Fruit fly (Drosophila melanogaster) whole organism, embryonic: Measurements from ENCODE around the gene SecCl.

Experiments used
- CG10543 ChIP-seq: fragments of 200-800 bp; sonication (Bioruptor generic); optimal IDR thresholded peaks from 3 replicates; lab custom pipeline; 2017; ENCODE audit warnings: missing biosample characterization, mild to moderate bottlenecking, missing genetic modification characterization, moderate library complexity
- CG11695 ChIP-seq: fragments of 200-800 bp; sonication (Bioruptor generic); IDR thresholded peaks from 3 replicates; pipeline ENCODE4 v1.3.6; 2022; ENCODE audit warnings: missing biosample characterization, missing genetic modification characterization
- CG12155 ChIP-seq: fragments of 200-800 bp; sonication (Bioruptor generic); optimal IDR thresholded peaks from 3 replicates; lab custom pipeline; 2016; ENCODE audit warnings: missing biosample characterization, missing genetic modification characterization
- CG12391 ChIP-seq: fragments of 200-800 bp; sonication (Bioruptor generic); optimal IDR thresholded peaks from 3 replicates; lab custom pipeline; 2018; ENCODE audit warnings: missing biosample characterization, mild to moderate bottlenecking, missing genetic modification characterization, moderate library complexity
- CG13296 ChIP-seq: fragments of 200-800 bp; sonication (Bioruptor generic); optimal IDR thresholded peaks from 3 replicates; lab custom pipeline; 2018; ENCODE audit warnings: missing biosample characterization, mild to moderate bottlenecking, missing genetic modification characterization
- CG15479 ChIP-seq: fragments of 200-800 bp; sonication (Bioruptor generic); optimal IDR thresholded peaks from 3 replicates; lab custom pipeline; 2019; ENCODE audit warnings: missing biosample characterization, mild to moderate bottlenecking, missing genetic modification characterization, moderate library complexity
- CG17186 ChIP-seq: fragments of 200-800 bp; sonication (Bioruptor generic); optimal IDR thresholded peaks from 3 replicates; lab custom pipeline; 2017; ENCODE audit warnings: missing biosample characterization, missing genetic modification reagents, missing genetic modification characterization
- CG17612 ChIP-seq: fragments of 200-800 bp; sonication (Bioruptor generic); IDR thresholded peaks from 2 replicates; pipeline ENCODE4 v1.3.6; 2022; ENCODE audit warnings: missing biosample characterization, missing genetic modification characterization
- CG1832 ChIP-seq: fragments of 200-800 bp; sonication (Bioruptor generic); optimal IDR thresholded peaks from 2 replicates; lab custom pipeline; 2017; ENCODE audit warnings: missing biosample characterization, mild to moderate bottlenecking, missing genetic modification characterization, inconsistent platforms
- CG18476 ChIP-seq: fragments of 200-800 bp; sonication (Bioruptor generic); optimal IDR thresholded peaks from 2 replicates; lab custom pipeline; 2016; ENCODE audit warnings: missing biosample characterization, mild to moderate bottlenecking, missing genetic modification characterization
- CG2129 ChIP-seq: fragments of 200-800 bp; sonication (Bioruptor generic); IDR thresholded peaks from 2 replicates; pipeline ENCODE4 v1.3.6; 2022; ENCODE audit warnings: missing biosample characterization, missing genetic modification characterization; ENCODE audit not compliant: partially characterized antibody
- CG31224 ChIP-seq: fragments of 200-800 bp; sonication (Bioruptor generic); IDR thresholded peaks from 2 replicates; pipeline ENCODE4 v1.3.6; 2022; ENCODE audit warnings: missing biosample characterization, missing genetic modification characterization
- CG31388 ChIP-seq: fragments of 200-800 bp; sonication (Bioruptor generic); optimal IDR thresholded peaks from 2 replicates; lab custom pipeline; 2016; ENCODE audit warnings: missing biosample characterization, missing genetic modification characterization
- CG4282 ChIP-seq: fragments of 200-800 bp; sonication (Bioruptor generic); optimal IDR thresholded peaks from 2 replicates; lab custom pipeline; 2016; ENCODE audit warnings: missing biosample characterization, missing genetic modification characterization
- CG4360 ChIP-seq: fragments of 200-800 bp; sonication (Bioruptor generic); IDR thresholded peaks from 2 replicates; pipeline ENCODE4 v1.3.6; 2022; ENCODE audit warnings: missing biosample characterization, missing genetic modification characterization
- CG7271 ChIP-seq: fragments of 200-800 bp; sonication (Bioruptor generic); optimal IDR thresholded peaks from 2 replicates; lab custom pipeline; 2018; ENCODE audit warnings: missing biosample characterization, mild to moderate bottlenecking, missing genetic modification characterization, moderate library complexity
- CG7372 ChIP-seq: fragments of 200-800 bp; sonication (Bioruptor generic); IDR thresholded peaks from 2 replicates; pipeline ENCODE4 v1.3.6; 2022; ENCODE audit warnings: missing biosample characterization, missing genetic modification characterization
- CG8281 ChIP-seq: fragments of 200-800 bp; sonication (Bioruptor generic); optimal IDR thresholded peaks from 2 replicates; lab custom pipeline; 2018; ENCODE audit warnings: missing biosample characterization, mild to moderate bottlenecking, missing genetic modification characterization, moderate library complexity
- CG9797 ChIP-seq: fragments of 200-800 bp; sonication (Bioruptor generic); optimal IDR thresholded peaks from 3 replicates; lab custom pipeline; 2018; ENCODE audit warnings: missing biosample characterization, mild to moderate bottlenecking, missing genetic modification characterization
- CTCF ChIP-seq: fragments of 200-800 bp; sonication (Bioruptor generic); optimal IDR thresholded peaks from 2 replicates; lab custom pipeline; 2017; ENCODE audit warnings: missing biosample characterization, mild to moderate bottlenecking, missing genetic modification characterization, moderate library complexity
- CkIIα-i1 ChIP-seq: fragments of 200-800 bp; sonication (Bioruptor generic); IDR thresholded peaks from 2 replicates; pipeline ENCODE4 v1.3.6; 2022; ENCODE audit warnings: missing biosample characterization, missing genetic modification characterization
- Dp ChIP-seq: fragments of 200-800 bp; sonication (Bioruptor generic); optimal IDR thresholded peaks from 2 replicates; lab custom pipeline; 2018; ENCODE audit warnings: missing biosample characterization, mild to moderate bottlenecking, missing genetic modification characterization, moderate library complexity
- Drgx ChIP-seq: fragments of 200-800 bp; sonication (Bioruptor generic); IDR thresholded peaks from 2 replicates; pipeline ENCODE4 v1.3.6; 2022; ENCODE audit warnings: missing biosample characterization, missing genetic modification characterization
- Jarid2 ChIP-seq: fragments of 200-800 bp; sonication (Bioruptor generic); optimal IDR thresholded peaks from 3 replicates; lab custom pipeline; 2017; ENCODE audit warnings: mild to moderate bottlenecking, missing biosample characterization, missing genetic modification reagents, missing genetic modification characterization
- MTF-1 ChIP-seq: fragments of 200-800 bp; sonication (Bioruptor generic); optimal IDR thresholded peaks from 2 replicates; lab custom pipeline; 2018; ENCODE audit warnings: missing biosample characterization, mild to moderate bottlenecking, missing genetic modification characterization, borderline replicate concordance
- Mes4 ChIP-seq: fragments of 200-800 bp; sonication (Bioruptor generic); optimal IDR thresholded peaks from 2 replicates; lab custom pipeline; 2016; ENCODE audit warnings: missing biosample characterization, missing genetic modification characterization
- Oli ChIP-seq: fragments of 200-800 bp; sonication (Bioruptor generic); optimal IDR thresholded peaks from 2 replicates; lab custom pipeline; 2018; ENCODE audit warnings: missing biosample characterization, mild to moderate bottlenecking, missing genetic modification characterization, moderate library complexity
- Taf1 ChIP-seq: fragments of 200-800 bp; sonication (Bioruptor generic); IDR thresholded peaks from 2 replicates; pipeline ENCODE4 v1.3.6; 2022; ENCODE audit warnings: missing biosample characterization, missing genetic modification characterization
- Tbp ChIP-seq: fragments of >200 bp; optimal IDR thresholded peaks from 2 replicates; lab custom pipeline; 2018; ENCODE audit warnings: missing biosample characterization, missing genetic modification characterization
- Trl ChIP-seq, 3 experiments: fragments of >200 bp in 2 of 3; fragments of 200-800 bp in 1 of 3; sonication (Bioruptor generic) in 1 of 3; optimal IDR thresholded peaks; 2 replicates in 1 of 3; 3 replicates in 2 of 3; lab custom pipeline; 2016 to 2017; ENCODE audit warnings: missing biosample characterization in 1 of 3, missing genetic modification characterization in 1 of 3
- Vsx1 ChIP-seq: fragments of 200-800 bp; sonication (Bioruptor generic); optimal IDR thresholded peaks from 2 replicates; lab custom pipeline; 2017; ENCODE audit warnings: missing biosample characterization, mild to moderate bottlenecking, missing genetic modification characterization, missing genetic modification reagents
- ac ChIP-seq: fragments of 200-800 bp; sonication (Bioruptor generic); optimal IDR thresholded peaks from 3 replicates; lab custom pipeline; 2017; ENCODE audit warnings: missing biosample characterization, mild to moderate bottlenecking, missing genetic modification characterization
- ara ChIP-seq: fragments of 200-800 bp; sonication (Bioruptor generic); IDR thresholded peaks from 2 replicates; pipeline ENCODE4 v1.3.6; 2022; ENCODE audit warnings: missing biosample characterization, missing genetic modification characterization
- bowl ChIP-seq: fragments of 200-800 bp; sonication (Bioruptor generic); IDR thresholded peaks from 2 replicates; pipeline ENCODE4 v1.3.6; 2022; ENCODE audit warnings: missing biosample characterization, missing genetic modification characterization
- bsh ChIP-seq, 2 experiments: fragments of 200-800 bp; sonication (Bioruptor generic); optimal IDR thresholded peaks; 2 replicates each; lab custom pipeline; 2017 to 2018; ENCODE audit warnings: mild to moderate bottlenecking in 2 of 2, missing biosample characterization in 2 of 2, missing genetic modification characterization in 2 of 2, moderate library complexity in 1 of 2
- cg ChIP-seq: fragments of 200-800 bp; sonication (Bioruptor generic); optimal IDR thresholded peaks from 3 replicates; lab custom pipeline; 2019; ENCODE audit warnings: missing biosample characterization, mild to moderate bottlenecking, missing genetic modification characterization, moderate library complexity
- emc ChIP-seq: fragments of 200-800 bp; sonication (Bioruptor generic); optimal IDR thresholded peaks from 2 replicates; lab custom pipeline; 2016; ENCODE audit warnings: missing biosample characterization, missing genetic modification characterization
- ham ChIP-seq: fragments of 200-800 bp; sonication (Bioruptor generic); IDR thresholded peaks from 2 replicates; pipeline ENCODE4 v1.3.6; 2022; ENCODE audit warnings: missing biosample characterization, missing genetic modification characterization
- nom ChIP-seq: fragments of 200-800 bp; sonication (Bioruptor generic); optimal IDR thresholded peaks from 2 replicates; lab custom pipeline; 2017; ENCODE audit warnings: missing biosample characterization, missing genetic modification characterization, mild to moderate bottlenecking, moderate library complexity, missing genetic modification reagents
- p53 ChIP-seq: fragments of 200-800 bp; sonication (Bioruptor generic); optimal IDR thresholded peaks from 2 replicates; lab custom pipeline; 2016; ENCODE audit warnings: missing biosample characterization, missing genetic modification characterization
- pfk ChIP-seq: fragments of 200-800 bp; sonication (Bioruptor generic); optimal IDR thresholded peaks from 2 replicates; lab custom pipeline; 2018; ENCODE audit warnings: missing biosample characterization, mild to moderate bottlenecking, missing genetic modification characterization, moderate library complexity
- psq ChIP-seq: fragments of 200-800 bp; sonication (Bioruptor generic); optimal IDR thresholded peaks from 2 replicates; lab custom pipeline; 2017; ENCODE audit warnings: missing biosample characterization, missing genetic modification characterization
- sens ChIP-seq: fragments of 200-800 bp; sonication (Bioruptor generic); peaks from one replicate; lab custom pipeline; 2016; ENCODE audit warnings: missing biosample characterization, missing genetic modification characterization
- slbo ChIP-seq: fragments of 200-800 bp; sonication (Bioruptor generic); IDR thresholded peaks from 2 replicates; pipeline ENCODE4 v1.3.6; 2022; ENCODE audit warnings: missing biosample characterization, missing genetic modification characterization
- unpg ChIP-seq: fragments of 200-800 bp; sonication (Bioruptor generic); optimal IDR thresholded peaks from 3 replicates; lab custom pipeline; 2018; ENCODE audit warnings: missing biosample characterization, mild to moderate bottlenecking, missing genetic modification characterization, moderate library complexity
- vnd ChIP-seq: fragments of 200-800 bp; sonication (Bioruptor generic); IDR thresholded peaks from 3 replicates; pipeline ENCODE4 v1.3.6; 2022; ENCODE audit warnings: missing biosample characterization, missing genetic modification characterization; ENCODE audit not compliant: partially characterized antibody
- z ChIP-seq: fragments of 200-800 bp; sonication (Bioruptor generic); IDR thresholded peaks from 3 replicates; pipeline ENCODE4 v1.3.6; 2022; ENCODE audit warnings: missing biosample characterization, missing genetic modification characterization

SecCl gene

DNA sequence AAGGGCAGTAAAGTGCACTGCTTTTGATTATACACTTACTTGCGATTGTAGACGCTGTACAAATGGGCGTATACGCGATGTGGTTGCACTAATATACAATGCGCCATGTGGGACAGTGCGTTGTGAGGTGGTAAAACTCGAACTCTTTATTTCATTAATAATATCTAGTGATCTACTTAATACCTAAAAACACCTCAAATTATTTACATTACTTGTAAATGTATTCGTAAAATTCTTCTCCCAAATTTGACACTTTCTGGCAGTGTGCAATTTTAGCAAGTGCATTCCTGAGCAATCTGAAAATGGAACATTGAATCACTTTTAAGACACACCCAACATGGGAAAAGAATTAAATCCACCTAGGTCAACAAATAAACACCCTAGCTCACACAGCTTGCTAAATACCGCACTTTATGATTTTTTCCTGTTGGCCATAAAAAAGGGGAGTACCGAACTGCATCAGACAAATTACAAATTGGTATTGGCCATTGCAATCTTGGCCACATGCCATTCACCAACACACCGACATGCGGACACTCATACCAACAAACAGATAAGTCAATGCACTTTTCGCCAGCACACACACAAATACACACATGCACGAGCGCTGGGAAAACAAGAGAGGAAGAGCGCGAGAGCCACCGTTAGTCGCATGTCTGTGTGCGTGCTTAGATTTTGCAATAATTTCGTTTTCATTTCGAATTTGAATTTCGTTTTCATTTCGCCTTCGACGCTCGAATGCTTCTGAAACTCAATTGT is 29.2 kb downstream of the SecCl start:
- TF ChIP-seq MTF-1 (no peak), cg (peak; percentile 15), Vsx1 (GFP tag; lab: Kevin White, UChicago) (no peak), CG7372 (GFP tag; lab: Robert Waterston, UW) (peak; percentile 58; the same call in 1 of the 2 replicates), slbo (GFP tag; lab: Robert Waterston, UW) (no peak), CG9797 (no peak), CG4282 (no peak), Jarid2 (GFP tag; lab: Kevin White, UChicago) (no peak), CG31224 (GFP tag; lab: Robert Waterston, UW) (no peak), CG18476 (GFP tag; lab: Kevin White, UChicago) (no peak)
- TF ChIP-seq, all 482 proteins: peak for 2

DNA sequence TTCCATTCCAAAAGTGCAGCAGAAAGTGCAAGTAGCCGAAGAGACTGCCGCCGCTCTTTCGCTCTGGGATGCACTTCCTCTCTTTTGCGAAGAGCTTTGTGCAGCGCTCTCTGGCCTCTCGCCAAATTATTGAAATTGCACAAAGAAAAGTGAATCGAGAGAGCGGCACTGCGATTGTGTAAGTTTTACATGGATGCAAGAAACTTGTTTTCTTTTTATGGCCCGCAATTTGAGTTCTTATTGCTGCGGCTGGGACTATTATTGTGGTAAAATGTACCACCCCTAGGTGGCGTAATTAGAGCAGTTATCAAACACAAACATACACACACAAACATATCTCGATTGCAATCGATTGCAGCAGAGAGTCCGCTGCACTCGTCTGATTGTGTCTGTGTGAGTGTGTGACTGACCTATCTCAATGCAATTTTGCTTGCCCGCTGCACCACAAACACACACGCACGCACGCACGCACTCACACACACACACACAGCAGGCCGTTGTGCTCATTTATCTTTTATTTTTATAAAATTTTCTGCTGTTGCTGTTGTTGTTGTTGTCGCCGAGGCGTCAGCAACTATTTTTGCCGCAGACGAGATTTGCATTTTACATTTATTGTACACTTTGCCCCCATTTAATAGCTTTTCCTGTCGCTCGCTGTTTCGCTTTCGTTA is 30.5 kb downstream of the SecCl start:
- TF ChIP-seq CG17186 (GFP tag; lab: Kevin White, UChicago) (no peak), CG31388 (GFP tag; lab: Kevin White, UChicago) (no peak), Tbp (GFP tag; lab: Kevin White, UChicago) (no peak), CG1832 (GFP tag; lab: Kevin White, UChicago) (no peak), ham (GFP tag; lab: Robert Waterston, UW) (no peak), ara (no peak), Taf1 (GFP tag; lab: Robert Waterston, UW) (no peak), Trl (optimal IDR thresholded peaks at IDR 0.05; lab: Kevin White, UChicago) (peak in 1 of 2 experiments; percentile 28), Trl (GFP tag; optimal IDR thresholded peaks at IDR 0.05; lab: Kevin White, UChicago) (no peak), bowl (GFP tag; lab: Robert Waterston, UW) (no peak), CG18476 (GFP tag; lab: Kevin White, UChicago) (no peak), nom (GFP tag; lab: Kevin White, UChicago) (peak; percentile 43), Vsx1 (GFP tag; lab: Kevin White, UChicago) (no peak), z (GFP tag; lab: Robert Waterston, UW) (0 out of 3 replicates have a peak, but pooled peaks have one; percentile 36), CG8281 (tag; lab: Kevin White, UChicago) (no peak), CG4360 (GFP tag; lab: Robert Waterston, UW) (peak; percentile 42; the same call in 1 of the 2 replicates), vnd (GFP tag; lab: Robert Waterston, UW) (0 out of 3 replicates have a peak, but pooled peaks have one; percentile 11), unpg (GFP tag; lab: Kevin White, UChicago) (no peak), Mes4 (GFP tag; lab: Kevin White, UChicago) (no peak), ac (GFP tag; lab: Kevin White, UChicago) (no peak), CG7271 (tag; lab: Kevin White, UChicago) (no peak), CG12155 (GFP tag; lab: Kevin White, UChicago) (no peak), pfk (GFP tag; lab: Kevin White, UChicago) (no peak), CG17612 (GFP tag; lab: Robert Waterston, UW) (no peak), Oli (tag; lab: Kevin White, UChicago) (no peak), CG10543 (GFP tag; lab: Kevin White, UChicago) (no peak), cg (peak; percentile 64), CG12391 (tag; lab: Kevin White, UChicago) (no peak), p53 (no peak), CG11695 (GFP tag; lab: Robert Waterston, UW) (no peak), Drgx (GFP tag; lab: Robert Waterston, UW) (peak; percentile 38), Dp (GFP tag; lab: Kevin White, UChicago) (no peak), CG13296 (GFP tag; lab: Kevin White, UChicago) (no peak), CkIIα-i1 (no peak), CTCF (peak; percentile 28), psq (GFP tag; lab: Kevin White, UChicago) (no peak), emc (GFP tag; lab: Kevin White, UChicago) (no peak), bsh (GFP tag; optimal IDR thresholded peaks at IDR 0.05; lab: Kevin White, UChicago) (peak in 1 of 2 experiments; percentile 24), CG2129 (GFP tag; lab: Robert Waterston, UW) (no peak), CG15479 (GFP tag; lab: Kevin White, UChicago) (peak; percentile 76), sens (GFP tag; lab: Kevin White, UChicago) (peak; percentile 10)
